Worm (Caenorhabditis elegans) whole organism, midembryonic: ENCODE results near the gene sip-1.

Experiments
- T22C8.4 ChIP-seq: fragments of 200-800 bp; sonication (Bioruptor generic); IDR thresholded peaks from 2 replicates; pipeline ENCODE4 v1.3.6; 2022; ENCODE audit warnings: missing genetic modification characterization, missing compliant biosample characterization
- flt-1 ChIP-seq: fragments of 200-800 bp; sonication (Bioruptor generic); IDR thresholded peaks from 2 replicates; pipeline ENCODE4 v1.3.6; 2022; ENCODE audit warnings: missing genetic modification characterization, missing compliant biosample characterization
- ref-1 ChIP-seq: fragments of 200-800 bp; sonication (Bioruptor generic); conservative IDR thresholded peaks from 2 replicates; pipeline ENCODE4 v1.3.6; 2022; ENCODE audit warnings: missing genetic modification reagents, missing genetic modification characterization, missing compliant biosample characterization
- ztf-23 ChIP-seq: fragments of 200-800 bp; sonication (Bioruptor generic); IDR thresholded peaks from 2 replicates; pipeline ENCODE4 v1.3.6; 2022; ENCODE audit warnings: missing genetic modification reagents, missing genetic modification characterization, missing compliant biosample characterization

ce11 chrIII:10481497-10481896, 25.1 kb downstream of the sip-1 start:
- TF ChIP-seq T22C8.4 (GFP tag; lab: Robert Waterston, UW) (no peak), ref-1 (no peak), flt-1 (GFP tag; lab: Robert Waterston, UW) (no peak), ztf-23 (GFP tag; lab: Robert Waterston, UW) (no peak)
